Worm (Caenorhabditis elegans) whole organism, L4/young adult: ENCODE results near the gene col-147.

Experiments used
- W03F9.2 ChIP-seq: fragments of 150-350 bp; optimal IDR thresholded peaks from 2 replicates; lab custom pipeline; 2014; ENCODE audit warnings: missing biosample characterization, missing genetic modification characterization
- dao-5 ChIP-seq: sonication (generic microtip); optimal IDR thresholded peaks from 2 replicates; lab custom pipeline; 2016; ENCODE audit warnings: missing genotype, missing genetic modification characterization, moderate library complexity, missing compliant biosample characterization

ce11 chrV:9628603-9629002 is 4.5 kb downstream of the col-147 start:
- no peak for TF ChIP-seq dao-5 (tag; lab: Kevin White, UChicago)
- TF ChIP-seq W03F9.2 (tag; lab: Kevin White, UChicago), result no peak
